Worm (Caenorhabditis elegans) whole organism, late embryonic: Measurements from ENCODE around the gene C25F9.8.

Source experiments
- C08G9.2 ChIP-seq: sonication (generic microtip); optimal IDR thresholded peaks from 2 replicates; lab custom pipeline; 2016; ENCODE audit warnings: mild to moderate bottlenecking, missing genetic modification characterization, moderate library complexity, missing compliant biosample characterization
- C38D4.7 ChIP-seq: fragments of 200-800 bp; sonication (Bioruptor generic); optimal IDR thresholded peaks from 2 replicates; lab custom pipeline; 2018; ENCODE audit warnings: mild to moderate bottlenecking, missing genetic modification characterization, moderate library complexity, missing compliant biosample characterization
- F13H6.1 ChIP-seq: sonication (generic microtip); optimal IDR thresholded peaks from 2 replicates; lab custom pipeline; 2016; ENCODE audit warnings: missing genetic modification characterization, missing compliant biosample characterization
- K02D7.2 ChIP-seq: sonication (generic microtip); optimal IDR thresholded peaks from 2 replicates; lab custom pipeline; 2017; ENCODE audit warnings: mild to moderate bottlenecking, missing genetic modification characterization, missing compliant biosample characterization
- K09A11.1 ChIP-seq: sonication (generic microtip); optimal IDR thresholded peaks from 2 replicates; lab custom pipeline; 2017; ENCODE audit warnings: antibody characterized with exemption, mild to moderate bottlenecking, missing genetic modification characterization, missing compliant biosample characterization; ENCODE audit not compliant: insufficient read depth
- T23F11.4 ChIP-seq: fragments of 200-800 bp; sonication (Bioruptor generic); optimal IDR thresholded peaks from 2 replicates; lab custom pipeline; 2018; ENCODE audit warnings: mild to moderate bottlenecking, missing genetic modification characterization, missing compliant biosample characterization
- Y22D7AL.16 ChIP-seq: sonication (generic microtip); optimal IDR thresholded peaks from 2 replicates; lab custom pipeline; 2016; ENCODE audit warnings: missing genetic modification characterization, missing compliant biosample characterization
- ahr-1 ChIP-seq: sonication (generic microtip); optimal IDR thresholded peaks from 2 replicates; lab custom pipeline; 2016; ENCODE audit warnings: missing genetic modification characterization, missing compliant biosample characterization
- ceh-2 ChIP-seq: sonication (generic microtip); optimal IDR thresholded peaks from 2 replicates; lab custom pipeline; 2016; ENCODE audit warnings: missing genotype, missing genetic modification characterization, missing compliant biosample characterization
- ceh-22 ChIP-seq: sonication (generic microtip); optimal IDR thresholded peaks from 2 replicates; lab custom pipeline; 2017; ENCODE audit warnings: missing biosample characterization, missing genetic modification characterization
- ceh-30 ChIP-seq: fragments of 150-350 bp; optimal IDR thresholded peaks from 2 replicates; lab custom pipeline; 2014; ENCODE audit warnings: missing biosample characterization, missing genetic modification characterization
- ceh-31 ChIP-seq: sonication (generic microtip); optimal IDR thresholded peaks from 2 replicates; lab custom pipeline; 2016; ENCODE audit warnings: missing genetic modification characterization, missing compliant biosample characterization
- ceh-45 ChIP-seq: fragments of 200-800 bp; sonication (Bioruptor generic); IDR thresholded peaks from 2 replicates; pipeline ENCODE4 v1.3.6; 2022; ENCODE audit warnings: missing genetic modification reagents, missing genetic modification characterization, missing compliant biosample characterization
- ceh-48 ChIP-seq: sonication (generic microtip); optimal IDR thresholded peaks from 2 replicates; lab custom pipeline; 2016; ENCODE audit warnings: missing genetic modification characterization, inconsistent platforms, missing compliant biosample characterization
- ceh-6 ChIP-seq: fragments of 200-800 bp; sonication (Bioruptor generic); optimal IDR thresholded peaks from 2 replicates; lab custom pipeline; 2018; ENCODE audit warnings: mild to moderate bottlenecking, missing genetic modification characterization, missing compliant biosample characterization
- che-1 ChIP-seq: sonication (generic microtip); optimal IDR thresholded peaks from 2 replicates; lab custom pipeline; 2016; ENCODE audit warnings: mild to moderate bottlenecking, missing genetic modification characterization, missing compliant biosample characterization
- dmd-4 ChIP-seq: sonication (generic microtip); optimal IDR thresholded peaks from 2 replicates; lab custom pipeline; 2016; ENCODE audit warnings: borderline replicate concordance, missing genetic modification characterization, missing compliant biosample characterization
- dve-1 ChIP-seq: sonication (generic microtip); optimal IDR thresholded peaks from 2 replicates; lab custom pipeline; 2017; ENCODE audit warnings: antibody characterized with exemption, mild to moderate bottlenecking, missing genetic modification characterization, missing compliant biosample characterization
- elt-2 ChIP-seq: sonication (generic microtip); optimal IDR thresholded peaks from 2 replicates; lab custom pipeline; 2016; ENCODE audit warnings: missing genetic modification reagents, missing genetic modification characterization, missing compliant biosample characterization
- elt-4 ChIP-seq: sonication (generic microtip); optimal IDR thresholded peaks from 2 replicates; lab custom pipeline; 2016; ENCODE audit warnings: missing genetic modification characterization, missing compliant biosample characterization
- ets-4 ChIP-seq: sonication (generic microtip); optimal IDR thresholded peaks from 2 replicates; lab custom pipeline; 2016; ENCODE audit warnings: missing genetic modification characterization, missing compliant biosample characterization
- eyg-1 ChIP-seq: sonication (generic microtip); optimal IDR thresholded peaks from 2 replicates; lab custom pipeline; 2016; ENCODE audit warnings: missing genotype, missing genetic modification characterization, missing compliant biosample characterization
- fkh-10 ChIP-seq: fragments of 150-350 bp; optimal IDR thresholded peaks from 2 replicates; lab custom pipeline; 2014; ENCODE audit warnings: missing biosample characterization, missing genetic modification reagents, missing genetic modification characterization
- gmeb-2 ChIP-seq: sonication (generic microtip); optimal IDR thresholded peaks from 2 replicates; lab custom pipeline; 2016; ENCODE audit warnings: missing genetic modification characterization, inconsistent platforms, missing compliant biosample characterization
- hlh-15 ChIP-seq: sonication (generic microtip); optimal IDR thresholded peaks from 2 replicates; lab custom pipeline; 2016; ENCODE audit warnings: missing genetic modification characterization, missing compliant biosample characterization
- hlh-30 ChIP-seq: sonication (generic microtip); optimal IDR thresholded peaks from 2 replicates; lab custom pipeline; 2017; ENCODE audit warnings: antibody characterized with exemption, missing genetic modification characterization, missing compliant biosample characterization; ENCODE audit not compliant: insufficient read depth
- hlh-8 ChIP-seq: sonication (generic microtip); optimal IDR thresholded peaks from 2 replicates; lab custom pipeline; 2016; ENCODE audit warnings: missing genotype, missing genetic modification characterization, missing compliant biosample characterization
- lin-11 ChIP-seq: fragments of 200-800 bp; sonication (Bioruptor generic); optimal IDR thresholded peaks from 2 replicates; lab custom pipeline; 2018; ENCODE audit warnings: mild to moderate bottlenecking, missing genetic modification characterization, missing compliant biosample characterization
- madf-2 ChIP-seq: sonication (generic microtip); optimal IDR thresholded peaks from 2 replicates; lab custom pipeline; 2017; ENCODE audit warnings: missing genetic modification characterization, missing compliant biosample characterization
- mec-3 ChIP-seq: sonication (generic microtip); optimal IDR thresholded peaks from 2 replicates; lab custom pipeline; 2016; ENCODE audit warnings: borderline replicate concordance, missing genetic modification characterization, missing compliant biosample characterization
- nfya-1 ChIP-seq: sonication (generic microtip); optimal IDR thresholded peaks from 2 replicates; lab custom pipeline; 2017; ENCODE audit warnings: missing genetic modification characterization, mild to moderate bottlenecking, missing compliant biosample characterization, antibody characterized with exemption, moderate library complexity
- npax-4 ChIP-seq: sonication (generic microtip); optimal IDR thresholded peaks from 2 replicates; lab custom pipeline; 2016; ENCODE audit warnings: missing genetic modification characterization, missing compliant biosample characterization
- odd-2 ChIP-seq: sonication (generic microtip); optimal IDR thresholded peaks from 2 replicates; lab custom pipeline; 2017; ENCODE audit warnings: antibody characterized with exemption, mild to moderate bottlenecking, missing genetic modification characterization, missing compliant biosample characterization
- pag-3 ChIP-seq: sonication (generic microtip); optimal IDR thresholded peaks from 2 replicates; lab custom pipeline; 2016; ENCODE audit warnings: missing compliant biosample characterization, missing genetic modification characterization, borderline replicate concordance
- pha-4 ChIP-seq: fragments of 150-350 bp; optimal IDR thresholded peaks from 2 replicates; lab custom pipeline; 2018; ENCODE audit warnings: missing biosample characterization, missing genetic modification reagents, missing genetic modification characterization
- pqm-1 ChIP-seq: sonication (generic microtip); optimal IDR thresholded peaks from 2 replicates; lab custom pipeline; 2016; ENCODE audit warnings: missing genetic modification characterization, missing compliant biosample characterization
- ref-2 ChIP-seq: sonication (generic microtip); optimal IDR thresholded peaks from 2 replicates; lab custom pipeline; 2016; ENCODE audit warnings: missing genetic modification characterization, missing compliant biosample characterization
- rnt-1 ChIP-seq: sonication (generic microtip); optimal IDR thresholded peaks from 2 replicates; lab custom pipeline; 2016; ENCODE audit warnings: missing genetic modification characterization, missing compliant biosample characterization
- sdc-2 ChIP-seq: sonication (generic microtip); optimal IDR thresholded peaks from 2 replicates; lab custom pipeline; 2016; ENCODE audit warnings: missing genotype, missing genetic modification characterization, missing compliant biosample characterization
- syd-9 ChIP-seq: sonication (generic microtip); optimal IDR thresholded peaks from 2 replicates; lab custom pipeline; 2016; ENCODE audit warnings: mild to moderate bottlenecking, missing genetic modification characterization, moderate library complexity, missing compliant biosample characterization
- tbx-7 ChIP-seq: sonication (generic microtip); optimal IDR thresholded peaks from 2 replicates; lab custom pipeline; 2016; ENCODE audit warnings: missing genotype, missing genetic modification characterization, missing compliant biosample characterization
- ttx-3 ChIP-seq: sonication (generic microtip); optimal IDR thresholded peaks from 2 replicates; lab custom pipeline; 2016; ENCODE audit warnings: missing genetic modification reagents, missing genetic modification characterization, missing compliant biosample characterization
- unc-42 ChIP-seq: sonication (generic microtip); optimal IDR thresholded peaks from 2 replicates; lab custom pipeline; 2016; ENCODE audit warnings: missing genotype, missing genetic modification characterization, missing compliant biosample characterization
- unc-86 ChIP-seq: sonication (generic microtip); optimal IDR thresholded peaks from 2 replicates; lab custom pipeline; 2016; ENCODE audit warnings: missing genetic modification characterization, missing compliant biosample characterization
- zip-5 ChIP-seq: sonication (generic microtip); optimal IDR thresholded peaks from 2 replicates; lab custom pipeline; 2016; ENCODE audit warnings: missing genetic modification characterization, missing compliant biosample characterization
- ztf-16 ChIP-seq: sonication (generic microtip); optimal IDR thresholded peaks from 2 replicates; lab custom pipeline; 2017; ENCODE audit warnings: missing genetic modification characterization, missing compliant biosample characterization

C25F9.8 gene

ce11 chrV:19358039-19358438 is 36.8 kb upstream of the C25F9.8 start:
- no peak for TF ChIP-seq nfya-1
- TF ChIP-seq hlh-8 (tag; lab: Kevin White, UChicago): no peak
- TF ChIP-seq C38D4.7 (GFP tag; lab: Kevin White, UChicago): no peak
- no peak for TF ChIP-seq elt-2 (tag; lab: Kevin White, UChicago)
- TF ChIP-seq ttx-3 (tag; lab: Kevin White, UChicago): no peak
- TF ChIP-seq F13H6.1 (tag; lab: Kevin White, UChicago): no peak
- no peak for TF ChIP-seq pqm-1
- TF ChIP-seq hlh-15 (tag; lab: Kevin White, UChicago): no peak
- TF ChIP-seq C08G9.2 (tag; lab: Kevin White, UChicago): no peak
- no peak for TF ChIP-seq ceh-22
- TF ChIP-seq dve-1 (tag; lab: Kevin White, UChicago): no peak
- TF ChIP-seq ceh-2 (tag; lab: Kevin White, UChicago): no peak
- TF ChIP-seq eyg-1: no peak
- no peak for TF ChIP-seq unc-86 (tag; lab: Kevin White, UChicago)
- peak; percentile 44 for TF ChIP-seq pag-3
- no peak for TF ChIP-seq ceh-48 (tag; lab: Kevin White, UChicago)
- TF ChIP-seq che-1 (tag; lab: Kevin White, UChicago): no peak
- no peak for TF ChIP-seq K02D7.2 (tag; lab: Kevin White, UChicago)
- TF ChIP-seq gmeb-2: no peak
- peak; percentile 16 for TF ChIP-seq ceh-31
- no peak for TF ChIP-seq mec-3
- peak; percentile 87 for TF ChIP-seq unc-42 (tag; lab: Kevin White, UChicago)
- no peak for TF ChIP-seq T23F11.4 (GFP tag; lab: Kevin White, UChicago)
- TF ChIP-seq ref-2 (tag; lab: Kevin White, UChicago): no peak

ce11 chrV:19362568-19362967 is 32.3 kb upstream of the C25F9.8 start, which contains the start of gene C14B4.2:
TSS of gene C14B4.2 (minus strand) at chrV:19362668.
- TF ChIP-seq dve-1 (tag; lab: Kevin White, UChicago): no peak
- no peak for TF ChIP-seq ceh-22
- TF ChIP-seq che-1 (tag; lab: Kevin White, UChicago): no peak
- TF ChIP-seq ztf-16: no peak
- TF ChIP-seq ceh-6 (GFP tag; lab: Kevin White, UChicago): no peak

ce11 chrV:19370189-19370588 is 24.7 kb upstream of the C25F9.8 start, which contains the start of gene Y43F8A.1:
TSS of gene Y43F8A.1 (plus strand) at chrV:19370489.
- no peak for TF ChIP-seq ets-4 (tag; lab: Kevin White, UChicago)
- TF ChIP-seq unc-42 (tag; lab: Kevin White, UChicago): no peak
- TF ChIP-seq ahr-1 (tag; lab: Kevin White, UChicago): no peak
- no peak for TF ChIP-seq K09A11.1 (tag; lab: Kevin White, UChicago)
- no peak for TF ChIP-seq mec-3
- TF ChIP-seq ceh-30 (tag; lab: Kevin White, UChicago): no peak
- no peak for TF ChIP-seq pag-3
- TF ChIP-seq ceh-45 (GFP tag; lab: Robert Waterston, UW): no peak
- TF ChIP-seq ceh-22: no peak
- no peak for TF ChIP-seq rnt-1 (tag; lab: Kevin White, UChicago)
- TF ChIP-seq tbx-7 (tag; lab: Kevin White, UChicago): no peak
- TF ChIP-seq Y22D7AL.16 (tag; lab: Kevin White, UChicago): no peak
- TF ChIP-seq dmd-4 (tag; lab: Kevin White, UChicago): no peak
- TF ChIP-seq pha-4 (tag; lab: Kevin White, UChicago): no peak
- no peak for TF ChIP-seq gmeb-2
- no peak for TF ChIP-seq madf-2 (tag; lab: Kevin White, UChicago)

- TF ChIP-seq npax-4 (tag; lab: Kevin White, UChicago) (no peak), hlh-30 (tag; lab: Kevin White, UChicago) (no peak), ets-4 (tag; lab: Kevin White, UChicago) (no peak), F13H6.1 (tag; lab: Kevin White, UChicago) (no peak), pqm-1 (no peak), ref-2 (tag; lab: Kevin White, UChicago) (no peak), fkh-10 (GFP tag; lab: Kevin White, UChicago) (no peak), hlh-8 (tag; lab: Kevin White, UChicago) (no peak), syd-9 (tag; lab: Kevin White, UChicago) (no peak), ceh-6 (GFP tag; lab: Kevin White, UChicago) (no peak), ceh-22 (no peak), sdc-2 (tag; lab: Kevin White, UChicago) (no peak), zip-5 (tag; lab: Kevin White, UChicago) (no peak), gmeb-2 (no peak), lin-11 (tag; lab: Kevin White, UChicago) (no peak), elt-4 (tag; lab: Kevin White, UChicago) (no peak), odd-2 (tag; lab: Kevin White, UChicago) (no peak), ceh-30 (tag; lab: Kevin White, UChicago) (no peak)
These were observed 23.6 kb upstream of the C25F9.8 start, which contains the start of gene Y43F8A.2 for ce11 chrV:19371253-19371652. TSS of gene Y43F8A.2 (plus strand) at chrV:19371553.
